Worm (Caenorhabditis elegans) whole organism, late embryonic: ENCODE data around the gene C56C10.7.
A peak's percentile ranks its signal among the peaks of the same experiment; 100 is the strongest.

Source experiments
- C38D4.7 ChIP-seq: fragments of 200-800 bp; sonication (Bioruptor generic); optimal IDR thresholded peaks from 2 replicates; lab custom pipeline; 2018; ENCODE audit warnings: mild to moderate bottlenecking, missing genetic modification characterization, moderate library complexity, missing compliant biosample characterization
- F13H6.1 ChIP-seq: sonication (generic microtip); optimal IDR thresholded peaks from 2 replicates; lab custom pipeline; 2016; ENCODE audit warnings: missing genetic modification characterization, missing compliant biosample characterization
- T23F11.4 ChIP-seq: fragments of 200-800 bp; sonication (Bioruptor generic); optimal IDR thresholded peaks from 2 replicates; lab custom pipeline; 2018; ENCODE audit warnings: mild to moderate bottlenecking, missing genetic modification characterization, missing compliant biosample characterization
- Y22D7AL.16 ChIP-seq: sonication (generic microtip); optimal IDR thresholded peaks from 2 replicates; lab custom pipeline; 2016; ENCODE audit warnings: missing genetic modification characterization, missing compliant biosample characterization
- ama-1 ChIP-seq: fragments of 150-350 bp; optimal IDR thresholded peaks from 2 replicates; lab custom pipeline; 2014
- ceh-18 ChIP-seq: sonication (generic microtip); optimal IDR thresholded peaks from 2 replicates; lab custom pipeline; 2016; ENCODE audit warnings: missing genetic modification characterization, missing compliant biosample characterization
- ceh-19 ChIP-seq: fragments of 200-800 bp; sonication (Bioruptor generic); optimal IDR thresholded peaks from 2 replicates; lab custom pipeline; 2018; ENCODE audit warnings: mild to moderate bottlenecking, missing genetic modification characterization, missing compliant biosample characterization
- ceh-2 ChIP-seq: sonication (generic microtip); optimal IDR thresholded peaks from 2 replicates; lab custom pipeline; 2016; ENCODE audit warnings: missing genotype, missing genetic modification characterization, missing compliant biosample characterization
- ceh-22 ChIP-seq: sonication (generic microtip); optimal IDR thresholded peaks from 2 replicates; lab custom pipeline; 2017; ENCODE audit warnings: missing biosample characterization, missing genetic modification characterization
- ceh-24 ChIP-seq: sonication (generic microtip); optimal IDR thresholded peaks from 2 replicates; lab custom pipeline; 2016; ENCODE audit warnings: mild to moderate bottlenecking, missing genetic modification characterization, missing compliant biosample characterization
- ceh-34 ChIP-seq: sonication (generic microtip); optimal IDR thresholded peaks from 2 replicates; lab custom pipeline; 2016; ENCODE audit warnings: mild to moderate bottlenecking, missing genetic modification characterization, missing compliant biosample characterization
- ceh-45 ChIP-seq: fragments of 200-800 bp; sonication (Bioruptor generic); IDR thresholded peaks from 2 replicates; pipeline ENCODE4 v1.3.6; 2022; ENCODE audit warnings: missing genetic modification reagents, missing genetic modification characterization, missing compliant biosample characterization
- ceh-48 ChIP-seq: sonication (generic microtip); optimal IDR thresholded peaks from 2 replicates; lab custom pipeline; 2016; ENCODE audit warnings: missing genetic modification characterization, inconsistent platforms, missing compliant biosample characterization
- ceh-6 ChIP-seq: fragments of 200-800 bp; sonication (Bioruptor generic); optimal IDR thresholded peaks from 2 replicates; lab custom pipeline; 2018; ENCODE audit warnings: mild to moderate bottlenecking, missing genetic modification characterization, missing compliant biosample characterization
- ceh-9 ChIP-seq: sonication (generic microtip); optimal IDR thresholded peaks from 2 replicates; lab custom pipeline; 2016; ENCODE audit warnings: mild to moderate bottlenecking, missing genetic modification characterization, inconsistent platforms, missing compliant biosample characterization
- dmd-4 ChIP-seq: sonication (generic microtip); optimal IDR thresholded peaks from 2 replicates; lab custom pipeline; 2016; ENCODE audit warnings: borderline replicate concordance, missing genetic modification characterization, missing compliant biosample characterization
- elt-2 ChIP-seq: sonication (generic microtip); optimal IDR thresholded peaks from 2 replicates; lab custom pipeline; 2016; ENCODE audit warnings: missing genetic modification reagents, missing genetic modification characterization, missing compliant biosample characterization
- elt-4 ChIP-seq: sonication (generic microtip); optimal IDR thresholded peaks from 2 replicates; lab custom pipeline; 2016; ENCODE audit warnings: missing genetic modification characterization, missing compliant biosample characterization
- fkh-6 ChIP-seq: sonication (generic microtip); optimal IDR thresholded peaks from 2 replicates; lab custom pipeline; 2016; ENCODE audit warnings: missing genetic modification characterization, missing compliant biosample characterization
- gmeb-2 ChIP-seq: sonication (generic microtip); optimal IDR thresholded peaks from 2 replicates; lab custom pipeline; 2016; ENCODE audit warnings: missing genetic modification characterization, inconsistent platforms, missing compliant biosample characterization
- hlh-13 ChIP-seq: fragments of 200-800 bp; sonication (Bioruptor generic); optimal IDR thresholded peaks from 2 replicates; lab custom pipeline; 2018; ENCODE audit warnings: mild to moderate bottlenecking, missing genetic modification characterization, missing compliant biosample characterization
- hlh-15 ChIP-seq: sonication (generic microtip); optimal IDR thresholded peaks from 2 replicates; lab custom pipeline; 2016; ENCODE audit warnings: missing genetic modification characterization, missing compliant biosample characterization
- lim-6 ChIP-seq: sonication (generic microtip); optimal IDR thresholded peaks from 2 replicates; lab custom pipeline; 2016; ENCODE audit warnings: missing genetic modification characterization, missing compliant biosample characterization
- madf-2 ChIP-seq: sonication (generic microtip); optimal IDR thresholded peaks from 2 replicates; lab custom pipeline; 2017; ENCODE audit warnings: missing genetic modification characterization, missing compliant biosample characterization
- nfya-1 ChIP-seq: sonication (generic microtip); optimal IDR thresholded peaks from 2 replicates; lab custom pipeline; 2017; ENCODE audit warnings: missing genetic modification characterization, mild to moderate bottlenecking, missing compliant biosample characterization, antibody characterized with exemption, moderate library complexity
- nhr-232 ChIP-seq: sonication (generic microtip); optimal IDR thresholded peaks from 2 replicates; lab custom pipeline; 2016; ENCODE audit warnings: missing genetic modification characterization, missing compliant biosample characterization
- npax-4 ChIP-seq: sonication (generic microtip); optimal IDR thresholded peaks from 2 replicates; lab custom pipeline; 2016; ENCODE audit warnings: missing genetic modification characterization, missing compliant biosample characterization
- odd-2 ChIP-seq: sonication (generic microtip); optimal IDR thresholded peaks from 2 replicates; lab custom pipeline; 2017; ENCODE audit warnings: antibody characterized with exemption, mild to moderate bottlenecking, missing genetic modification characterization, missing compliant biosample characterization
- pag-3 ChIP-seq: sonication (generic microtip); optimal IDR thresholded peaks from 2 replicates; lab custom pipeline; 2016; ENCODE audit warnings: missing compliant biosample characterization, missing genetic modification characterization, borderline replicate concordance
- pat-9 ChIP-seq: fragments of 200-800 bp; sonication (Bioruptor generic); optimal IDR thresholded peaks from 2 replicates; lab custom pipeline; 2018; ENCODE audit warnings: mild to moderate bottlenecking, missing genetic modification characterization, moderate library complexity, missing compliant biosample characterization
- pax-1 ChIP-seq: fragments of 150-350 bp; optimal IDR thresholded peaks from 2 replicates; lab custom pipeline; 2014; ENCODE audit warnings: missing biosample characterization, missing genetic modification characterization
- pha-4 ChIP-seq: fragments of 150-350 bp; optimal IDR thresholded peaks from 2 replicates; lab custom pipeline; 2018; ENCODE audit warnings: missing biosample characterization, missing genetic modification reagents, missing genetic modification characterization
- pqm-1 ChIP-seq: sonication (generic microtip); optimal IDR thresholded peaks from 2 replicates; lab custom pipeline; 2016; ENCODE audit warnings: missing genetic modification characterization, missing compliant biosample characterization
- ref-2 ChIP-seq: sonication (generic microtip); optimal IDR thresholded peaks from 2 replicates; lab custom pipeline; 2016; ENCODE audit warnings: missing genetic modification characterization, missing compliant biosample characterization
- rnt-1 ChIP-seq: sonication (generic microtip); optimal IDR thresholded peaks from 2 replicates; lab custom pipeline; 2016; ENCODE audit warnings: missing genetic modification characterization, missing compliant biosample characterization
- sox-4 ChIP-seq: sonication (generic microtip); optimal IDR thresholded peaks from 2 replicates; lab custom pipeline; 2017; ENCODE audit warnings: mild to moderate bottlenecking, missing genetic modification characterization, inconsistent platforms, missing compliant biosample characterization
- syd-9 ChIP-seq: sonication (generic microtip); optimal IDR thresholded peaks from 2 replicates; lab custom pipeline; 2016; ENCODE audit warnings: mild to moderate bottlenecking, missing genetic modification characterization, moderate library complexity, missing compliant biosample characterization
- ttx-3 ChIP-seq: sonication (generic microtip); optimal IDR thresholded peaks from 2 replicates; lab custom pipeline; 2016; ENCODE audit warnings: missing genetic modification reagents, missing genetic modification characterization, missing compliant biosample characterization
- zip-5 ChIP-seq: sonication (generic microtip); optimal IDR thresholded peaks from 2 replicates; lab custom pipeline; 2016; ENCODE audit warnings: missing genetic modification characterization, missing compliant biosample characterization

The C56C10.7 gene

DNA sequence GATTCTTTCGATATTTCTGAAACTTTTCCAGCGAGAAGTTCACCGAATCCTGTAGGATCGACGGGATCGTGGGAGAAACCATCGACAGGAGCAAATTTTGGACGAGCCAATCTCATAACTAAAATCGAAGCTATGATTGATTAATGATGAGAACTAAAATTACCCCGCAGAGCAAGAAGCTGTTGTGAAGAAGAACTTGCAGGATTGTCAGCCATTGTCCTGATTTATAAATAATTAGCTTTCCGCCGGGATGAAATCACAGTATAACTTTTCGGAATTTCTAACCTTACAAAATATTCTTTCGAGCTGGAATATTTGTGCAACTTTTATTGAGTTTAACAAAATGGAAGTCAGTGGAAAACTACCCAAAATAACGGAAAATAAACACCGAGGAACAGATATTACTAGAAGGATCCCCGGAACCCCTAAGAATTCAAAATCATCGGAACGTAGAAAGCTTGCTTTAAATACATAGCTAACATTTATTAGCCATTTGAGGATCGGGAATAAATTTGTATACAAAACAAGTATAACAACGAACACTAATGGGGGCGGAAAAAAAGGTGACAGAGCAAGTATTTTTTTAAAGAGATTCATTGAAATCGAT is at the start of gene C56C10.7:
C56C10.7 (minus strand) TSS at position 312 of the 607 bp plus-strand sequence.
- TF ChIP-seq ama-1 (lab: Kevin White, UChicago), result peak; percentile 43
- no peak for TF ChIP-seq dmd-4
- no peak for TF ChIP-seq nhr-232
- no peak for TF ChIP-seq T23F11.4 (GFP tag; lab: Kevin White, UChicago)
- TF ChIP-seq gmeb-2, result no peak

DNA sequence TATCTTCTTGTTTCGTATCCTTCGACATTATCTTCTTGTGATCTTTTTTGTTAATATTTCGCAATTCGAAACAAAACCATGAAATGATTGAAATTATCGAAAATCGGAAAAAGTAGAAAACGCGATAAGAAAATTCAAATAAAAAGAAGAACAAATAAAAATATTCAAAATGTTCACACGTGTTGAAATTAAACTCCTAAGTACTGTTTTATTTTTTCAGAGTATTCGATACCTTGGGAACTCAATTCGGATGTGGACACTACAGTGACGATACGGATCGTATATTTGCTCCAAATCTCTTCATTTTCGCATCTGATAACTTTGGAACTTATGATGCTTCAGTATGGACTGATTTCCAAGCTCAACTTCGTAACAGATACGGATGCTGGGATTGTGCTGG is 48.8 kb upstream of the C56C10.7 start, which contains the start of gene T19D12.5:
T19D12.5 (minus strand) TSS at position 101 of the 400 bp plus-strand sequence.
- TF ChIP-seq syd-9 (tag; lab: Kevin White, UChicago) (no peak), madf-2 (tag; lab: Kevin White, UChicago) (no peak), ceh-18 (tag; lab: Kevin White, UChicago) (no peak), pqm-1 (tag; lab: Kevin White, UChicago) (no peak), nfya-1 (tag; lab: Kevin White, UChicago) (no peak), pat-9 (tag; lab: Kevin White, UChicago) (no peak), hlh-15 (tag; lab: Kevin White, UChicago) (no peak), Y22D7AL.16 (tag; lab: Kevin White, UChicago) (no peak), pax-1 (tag; lab: Kevin White, UChicago) (no peak), elt-2 (no peak), ceh-45 (GFP tag; lab: Robert Waterston, UW) (no peak), F13H6.1 (tag; lab: Kevin White, UChicago) (no peak), ceh-2 (tag; lab: Kevin White, UChicago) (no peak), ceh-19 (GFP tag; lab: Kevin White, UChicago) (no peak), pha-4 (tag; lab: Kevin White, UChicago) (no peak), gmeb-2 (no peak), ceh-48 (tag; lab: Kevin White, UChicago) (no peak), rnt-1 (no peak)

DNA sequence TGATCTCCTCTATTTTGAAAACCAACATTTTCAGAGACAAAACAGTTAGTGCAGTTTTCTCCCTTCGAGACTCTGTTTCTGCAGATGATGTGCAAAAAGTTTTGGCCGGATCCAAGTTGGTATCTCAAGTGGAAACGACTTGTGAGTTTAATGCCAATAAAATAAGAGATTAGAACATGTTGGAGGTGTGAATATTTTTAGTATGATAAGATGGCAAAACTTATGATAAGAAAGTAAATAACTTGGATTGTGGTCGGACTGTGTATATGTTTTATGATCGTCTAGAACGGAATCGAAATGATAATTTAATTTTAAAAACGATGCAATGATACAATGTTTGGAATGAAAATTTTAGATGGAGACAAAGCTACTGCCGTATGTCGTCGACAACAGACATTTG is 44.6 kb upstream of the C56C10.7 start:
- TF ChIP-seq elt-2 (no peak), pag-3 (no peak), F13H6.1 (tag; lab: Kevin White, UChicago) (no peak), ceh-45 (GFP tag; lab: Robert Waterston, UW) (no peak), ttx-3 (tag; lab: Kevin White, UChicago) (no peak), nfya-1 (tag; lab: Kevin White, UChicago) (no peak)
- TF ChIP-seq, all 69 proteins: peak for 0

DNA sequence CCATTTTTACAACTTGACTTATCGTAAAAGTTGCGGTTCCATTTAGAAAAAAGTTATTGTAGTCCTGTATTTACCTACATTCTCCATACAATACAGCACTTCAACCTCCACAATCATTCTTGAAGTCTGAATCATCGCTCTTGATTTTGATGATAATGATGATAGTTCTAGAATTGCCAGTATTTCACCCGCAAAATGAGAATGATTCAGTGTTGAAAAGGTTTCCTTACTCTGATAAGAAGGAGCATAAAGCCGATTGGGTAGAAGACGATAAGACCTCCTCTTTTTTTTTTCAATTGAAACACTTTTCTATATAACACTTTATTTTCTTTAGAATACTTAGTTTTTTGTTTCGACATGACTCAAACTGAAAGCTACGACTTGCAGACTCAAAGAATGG is 43.4 kb upstream of the C56C10.7 start, which contains the start of gene T19D12.4:
T19D12.4 (plus strand) TSS at position 295 of the 400 bp plus-strand sequence.
- TF ChIP-seq ceh-6 (GFP tag; lab: Kevin White, UChicago) (no peak), ceh-48 (tag; lab: Kevin White, UChicago) (no peak), sox-4 (no peak), hlh-13 (GFP tag; lab: Kevin White, UChicago) (no peak), pqm-1 (tag; lab: Kevin White, UChicago) (no peak), odd-2 (tag; lab: Kevin White, UChicago) (no peak), ceh-34 (tag; lab: Kevin White, UChicago) (no peak), ref-2 (no peak)
- TF ChIP-seq, all 69 proteins: peak for 0

DNA sequence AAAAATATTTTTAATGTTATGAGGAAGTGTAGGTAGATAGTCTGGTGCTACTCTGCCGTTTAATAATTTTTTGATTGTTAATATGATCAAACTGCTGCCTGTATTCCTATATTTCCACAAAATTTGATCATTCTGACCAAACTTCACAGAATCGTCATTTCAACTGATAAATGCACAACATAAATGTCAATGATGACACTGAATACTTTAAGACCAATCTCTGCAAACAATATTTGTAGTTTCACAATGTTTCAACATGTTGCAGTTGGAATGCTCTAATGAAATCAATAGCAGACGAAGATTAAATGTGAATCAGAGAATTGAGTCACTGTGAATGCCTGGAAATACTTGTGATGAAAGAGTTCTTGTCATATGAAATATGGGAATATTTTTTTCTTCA is 42.4 kb upstream of the C56C10.7 start:
- TF ChIP-seq fkh-6 (tag; lab: Kevin White, UChicago), result no peak
- no peak for TF ChIP-seq hlh-15 (tag; lab: Kevin White, UChicago)
- TF ChIP-seq ceh-24 (tag; lab: Kevin White, UChicago), result no peak
- TF ChIP-seq lim-6, result no peak
- no peak for TF ChIP-seq ceh-22
- no peak for TF ChIP-seq ceh-9 (tag; lab: Kevin White, UChicago)
- TF ChIP-seq elt-4, result no peak
- no peak for TF ChIP-seq npax-4 (tag; lab: Kevin White, UChicago)
- no peak for TF ChIP-seq zip-5 (tag; lab: Kevin White, UChicago)
- no peak for TF ChIP-seq ceh-2 (tag; lab: Kevin White, UChicago)
- TF ChIP-seq rnt-1, result no peak
- TF ChIP-seq C38D4.7 (GFP tag; lab: Kevin White, UChicago), result no peak
- TF ChIP-seq nfya-1 (tag; lab: Kevin White, UChicago), result no peak
